Fruit fly (Drosophila melanogaster): ENCODE measurements around the gene Scr.

Scr gene

dm6 chr3R:6845477-6846196 is 4.1 kb downstream of the Scr start:
- no peak for TF ChIP-seq dl (GFP tag; optimal IDR thresholded peaks at IDR 0.05; ENCODE audit: insufficient read depth in 1 of 2, partially characterized antibody in 2 of 2)
- TF ChIP-seq sage (GFP tag; optimal IDR thresholded peaks at IDR 0.05), result no peak

dm6 chr3R:6841802-6842201 is 8.0 kb downstream of the Scr start:
- TF ChIP-seq Dfd (GFP tag; optimal IDR thresholded peaks at IDR 0.05) (peak; percentile 96), br (GFP tag; optimal IDR thresholded peaks at IDR 0.05) (no peak), ey (GFP tag; optimal IDR thresholded peaks at IDR 0.05) (no peak)

DNA sequence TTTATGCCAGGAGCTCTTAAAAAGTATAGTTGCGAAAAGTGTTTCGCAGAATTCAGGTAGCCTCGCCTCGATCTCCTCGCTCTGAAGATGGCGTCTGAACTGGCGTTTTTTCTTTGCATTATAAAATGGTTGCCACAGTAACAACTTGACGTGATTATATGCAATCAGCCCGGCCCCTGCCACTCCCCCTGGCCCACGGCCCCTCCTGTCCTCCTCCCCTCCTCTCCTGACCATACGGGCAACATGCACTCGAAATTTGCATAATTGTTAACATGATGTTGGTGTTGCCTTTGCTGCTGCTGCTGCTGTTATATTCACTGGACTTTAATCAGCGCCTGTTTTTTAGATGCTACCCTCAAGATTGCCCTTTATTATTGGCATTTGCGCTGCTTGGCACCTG is 11.2 kb downstream of the Scr start:
- TF ChIP-seq Dfd (GFP tag; optimal IDR thresholded peaks at IDR 0.05) (peak; percentile 99), N (GFP tag; optimal IDR thresholded peaks at IDR 0.05) (no peak)

DNA sequence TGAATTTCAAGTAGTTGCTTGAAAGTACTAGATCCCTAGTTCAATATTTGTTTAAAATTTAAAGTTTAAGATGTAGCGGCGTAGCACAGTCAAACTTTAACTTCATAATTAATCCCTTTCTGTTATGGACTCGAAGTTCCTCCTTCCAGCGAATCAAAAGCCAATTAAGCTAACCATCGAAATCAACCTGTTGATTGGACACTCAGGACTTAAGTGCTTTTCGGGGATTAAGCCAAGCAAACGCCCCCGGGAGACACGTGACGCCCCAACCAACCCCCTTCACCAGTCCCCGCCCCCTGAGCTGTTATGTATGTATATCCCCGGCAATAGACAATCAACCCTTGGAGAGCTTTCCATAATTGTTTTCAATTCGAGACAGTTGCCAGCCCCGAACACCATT is 18.1 kb downstream of the Scr start:
- TF ChIP-seq HLH106 (tag; optimal IDR thresholded peaks at IDR 0.05) (no peak), Dif (GFP tag; optimal IDR thresholded peaks at IDR 0.05; ENCODE audit: partially characterized antibody) (no peak), fru (GFP tag; optimal IDR thresholded peaks at IDR 0.05) (no peak), sv (GFP tag; optimal IDR thresholded peaks at IDR 0.05) (no peak), tai (GFP tag; optimal IDR thresholded peaks at IDR 0.05) (no peak), usp (GFP tag; optimal IDR thresholded peaks at IDR 0.05) (no peak), woc (GFP tag; optimal IDR thresholded peaks at IDR 0.05) (no peak), Dfd (GFP tag; optimal IDR thresholded peaks at IDR 0.05) (no peak), Rel (GFP tag; optimal IDR thresholded peaks at IDR 0.05) (no peak), Rel (tag; optimal IDR thresholded peaks at IDR 0.05) (no peak), CG9705 (GFP tag; optimal IDR thresholded peaks at IDR 0.05) (no peak), psq (GFP tag; optimal IDR thresholded peaks at IDR 0.05) (no peak), GATAd (GFP tag; optimal IDR thresholded peaks at IDR 0.05) (no peak), foxo (GFP tag; optimal IDR thresholded peaks at IDR 0.05) (no peak)

dm6 chr3R:6828272-6828671 is 21.5 kb downstream of the Scr start:
- TF ChIP-seq dmrt93B (GFP tag; optimal IDR thresholded peaks at IDR 0.05) (no peak), Jra (GFP tag; optimal IDR thresholded peaks at IDR 0.05) (no peak), OdsH (GFP tag; optimal IDR thresholded peaks at IDR 0.05) (no peak), foxo (GFP tag; optimal IDR thresholded peaks at IDR 0.05) (no peak), N (GFP tag; optimal IDR thresholded peaks at IDR 0.05) (no peak), Mio (GFP tag; optimal IDR thresholded peaks at IDR 0.05) (no peak), sage (GFP tag; optimal IDR thresholded peaks at IDR 0.05) (no peak)

DNA sequence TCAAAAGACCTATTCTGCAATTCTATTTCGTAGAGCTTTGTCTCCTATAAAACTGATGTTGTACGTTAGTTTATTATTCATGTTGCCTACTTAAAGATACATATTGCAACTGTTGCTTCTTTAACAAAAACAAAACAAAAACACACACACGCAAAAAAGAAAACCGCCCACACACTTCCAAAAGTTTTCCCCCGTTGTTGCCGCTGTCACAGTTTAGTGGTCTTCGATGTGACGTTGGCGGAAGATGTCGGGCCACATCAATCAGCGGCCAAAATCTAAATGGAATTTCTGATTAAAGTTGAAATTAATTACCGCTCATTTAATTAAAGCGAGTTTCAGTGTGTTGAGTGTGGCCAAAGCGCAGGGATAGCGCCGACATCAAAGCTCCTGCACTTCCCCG is 22.9 kb downstream of the Scr start:
- TF ChIP-seq Jra (GFP tag; optimal IDR thresholded peaks at IDR 0.05), result no peak

DNA sequence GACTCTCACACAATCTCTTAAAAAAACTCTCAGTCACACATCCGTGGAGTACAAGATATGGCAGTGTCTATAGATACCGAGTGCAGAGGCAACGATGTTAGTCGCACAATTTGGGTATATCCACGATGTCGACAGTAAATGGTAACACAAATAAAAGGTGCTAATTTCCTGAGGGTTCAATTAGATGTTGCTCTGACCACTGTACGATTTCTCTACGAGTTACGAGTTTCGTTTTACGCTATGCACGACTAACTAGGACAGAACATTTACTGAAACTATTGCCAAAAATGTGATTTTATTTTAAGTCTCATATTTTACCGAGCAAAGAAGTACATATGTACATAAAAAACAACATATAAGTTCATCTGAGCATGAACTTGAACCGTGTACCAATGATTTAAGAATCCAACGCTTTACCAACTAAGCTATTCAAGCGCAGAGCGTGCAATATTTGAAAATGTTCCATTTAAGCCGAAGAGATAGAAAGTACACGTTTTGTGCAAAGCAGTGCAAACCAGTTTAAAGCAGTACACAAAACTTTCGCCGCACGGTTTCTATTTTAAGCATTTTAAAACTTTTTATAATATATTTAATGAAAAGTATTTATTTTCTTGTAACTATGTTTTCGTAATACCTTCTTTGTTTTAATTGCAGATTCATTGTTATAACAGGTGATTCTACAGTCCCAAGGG is 30.7 kb downstream of the Scr start:
- TF ChIP-seq Mio (GFP tag; optimal IDR thresholded peaks at IDR 0.05) (no peak), OdsH (GFP tag; optimal IDR thresholded peaks at IDR 0.05) (no peak), Hr83 (GFP tag; optimal IDR thresholded peaks at IDR 0.05; ENCODE audit: poor library complexity, severe bottlenecking) (no peak), tai (GFP tag; optimal IDR thresholded peaks at IDR 0.05) (no peak), pan (optimal IDR thresholded peaks at IDR 0.05) (no peak), CG32264 (GFP tag; optimal IDR thresholded peaks at IDR 0.05) (no peak), rgr (GFP tag; optimal IDR thresholded peaks at IDR 0.05) (no peak), Abd-B (GFP tag; optimal IDR thresholded peaks at IDR 0.05) (no peak), sage (GFP tag; optimal IDR thresholded peaks at IDR 0.05) (no peak), psq (GFP tag; optimal IDR thresholded peaks at IDR 0.05) (no peak), woc (GFP tag; optimal IDR thresholded peaks at IDR 0.05) (no peak), jim (GFP tag; optimal IDR thresholded peaks at IDR 0.05) (no peak), Vsx2 (GFP tag; optimal IDR thresholded peaks at IDR 0.05; ENCODE audit: partially characterized antibody) (peak; percentile 1), ey (GFP tag; optimal IDR thresholded peaks at IDR 0.05) (no peak), h (GFP tag; optimal IDR thresholded peaks at IDR 0.05) (no peak), Jra (GFP tag; optimal IDR thresholded peaks at IDR 0.05) (no peak), usp (GFP tag; optimal IDR thresholded peaks at IDR 0.05) (no peak), Dfd (GFP tag; optimal IDR thresholded peaks at IDR 0.05) (no peak), dmrt93B (GFP tag; optimal IDR thresholded peaks at IDR 0.05) (no peak), brk (GFP tag; optimal IDR thresholded peaks at IDR 0.05) (peak; percentile 20), N (GFP tag; optimal IDR thresholded peaks at IDR 0.05) (peak; percentile 47)
